Worm (Caenorhabditis elegans): ENCODE data around the gene W02B8.1.

W02B8.1 gene

ce11 chrII:13852004-13852403 lies 49.9 kb downstream of the W02B8.1 start, which contains the start of gene F08G2.8:
F08G2.8 (plus strand) TSS chrII:13852304.
- TF ChIP-seq ceh-39 (tag; optimal IDR thresholded peaks at IDR 0.05) (no peak), zip-8 (tag; optimal IDR thresholded peaks at IDR 0.05) (no peak), elt-3 (tag; optimal IDR thresholded peaks at IDR 0.05) (no peak), unc-39 (tag; optimal IDR thresholded peaks at IDR 0.05) (no peak), hlh-1 (tag; optimal IDR thresholded peaks at IDR 0.05) (no peak), drap-1 (GFP tag; optimal IDR thresholded peaks at IDR 0.05) (no peak), ces-1 (GFP tag; optimal IDR thresholded peaks at IDR 0.05) (no peak)
